Fruit fly (Drosophila melanogaster): ENCODE results near the gene CG10514.

The CG10514 gene

dm6 chr3R:25273537-25273936 lies 6.1 kb downstream of the CG10514 start, which contains the start of gene CG11878:
Gene CG11878, plus strand, starts transcription at chr3R:25273837.
- no peak for TF ChIP-seq lmd (GFP tag; IDR thresholded peaks at IDR 0.05)
- no peak for TF ChIP-seq Dip2 (GFP tag; IDR thresholded peaks at IDR 0.05)
- no peak for TF ChIP-seq org-1 (GFP tag; optimal IDR thresholded peaks at IDR 0.05)
- TF ChIP-seq CG12236 (GFP tag; optimal IDR thresholded peaks at IDR 0.05): no peak
- TF ChIP-seq CG2199 (GFP tag; IDR thresholded peaks at IDR 0.05): no peak
- TF ChIP-seq TFAM (GFP tag; optimal IDR thresholded peaks at IDR 0.05): no peak
- TF ChIP-seq zen2 (GFP tag; IDR thresholded peaks at IDR 0.05; ENCODE audit: partially characterized antibody): no peak
- no peak for TF ChIP-seq Oaz (GFP tag; IDR thresholded peaks at IDR 0.05)
- TF ChIP-seq CG11696 (GFP tag; IDR thresholded peaks at IDR 0.05): no peak
- no peak for TF ChIP-seq gce (GFP tag; IDR thresholded peaks at IDR 0.05)
- TF ChIP-seq CG15073 (GFP tag; optimal IDR thresholded peaks at IDR 0.05): no peak
- TF ChIP-seq CG13775 (GFP tag; optimal IDR thresholded peaks at IDR 0.05): no peak
- TF ChIP-seq Mad (GFP tag; optimal IDR thresholded peaks at IDR 0.05): no peak
- TF ChIP-seq gfzf (GFP tag; optimal IDR thresholded peaks at IDR 0.05): no peak
- TF ChIP-seq CG17829 (tag; optimal IDR thresholded peaks at IDR 0.05): no peak
- TF ChIP-seq pnt (GFP tag; optimal IDR thresholded peaks at IDR 0.05): no peak
- no peak for TF ChIP-seq CG4707 (GFP tag; optimal IDR thresholded peaks at IDR 0.05)

- TF ChIP-seq Med (GFP tag) (peak; percentile 12), Adf1 (GFP tag; IDR thresholded peaks at IDR 0.05) (no peak)
Observed at dm6 chr3R:25269909-25270308, 9.7 kb downstream of the CG10514 start, which contains the start of the genes CG11889 and CG11891. Gene CG11889, plus strand, starts transcription at chr3R:25270209. Gene CG11891, plus strand, starts transcription at chr3R:25270209.

dm6 chr3R:25266751-25267150 lies 12.9 kb downstream of the CG10514 start:
- no peak for TF ChIP-seq Side (GFP tag; optimal IDR thresholded peaks at IDR 0.05)
- peak; percentile 92 for TF ChIP-seq Ets65A (GFP tag)

- no peak for TF ChIP-seq nerfin-1 (tag; optimal IDR thresholded peaks at IDR 0.05)
- no peak for TF ChIP-seq CG8281 (tag; optimal IDR thresholded peaks at IDR 0.05)
- TF ChIP-seq lilli (GFP tag; optimal IDR thresholded peaks at IDR 0.05): peak; percentile 37
- TF ChIP-seq danr (GFP tag; IDR thresholded peaks at IDR 0.05): no peak
- no peak for TF ChIP-seq Hr39 (optimal IDR thresholded peaks at IDR 0.05)
- TF ChIP-seq CG2712 (tag; optimal IDR thresholded peaks at IDR 0.05): peak; percentile 48
- no peak for TF ChIP-seq az2 (GFP tag; optimal IDR thresholded peaks at IDR 0.05)
- no peak for TF ChIP-seq kni (GFP tag; optimal IDR thresholded peaks at IDR 0.05)
- peak; percentile 95 for TF ChIP-seq MESR4 (GFP tag; optimal IDR thresholded peaks at IDR 0.05)
- peak; percentile 34 for TF ChIP-seq Side (GFP tag; optimal IDR thresholded peaks at IDR 0.05)
- TF ChIP-seq Opbp (GFP tag; IDR thresholded peaks at IDR 0.05; ENCODE audit: partially characterized antibody): peak; percentile 97
- TF ChIP-seq Eip74EF (GFP tag; optimal IDR thresholded peaks at IDR 0.05): peak in 1 of 2 experiments; percentile 59
- peak; percentile 85 for TF ChIP-seq Ets97D (GFP tag; optimal IDR thresholded peaks at IDR 0.05)
- peak; percentile 14 for TF ChIP-seq CG13424 (tag; optimal IDR thresholded peaks at IDR 0.05)
- TF ChIP-seq pfk (GFP tag; optimal IDR thresholded peaks at IDR 0.05): no peak
- peak; percentile 64 for TF ChIP-seq Lhr (GFP tag; optimal IDR thresholded peaks at IDR 0.05)
- TF ChIP-seq CkIIα-i1 (GFP tag; IDR thresholded peaks at IDR 0.05): no peak
- TF ChIP-seq sug (tag; optimal IDR thresholded peaks at IDR 0.05): peak; percentile 56
- TF ChIP-seq D (optimal IDR thresholded peaks at IDR 0.05): peak; percentile 24
- no peak for TF ChIP-seq D (GFP tag; optimal IDR thresholded peaks at IDR 0.05)
- TF ChIP-seq CG1024 (GFP tag; IDR thresholded peaks at IDR 0.05): peak; percentile 88
- no peak for TF ChIP-seq Ada2b (GFP tag; IDR thresholded peaks at IDR 0.05)
- peak; percentile 94 for TF ChIP-seq inv (GFP tag; IDR thresholded peaks at IDR 0.05; ENCODE audit: partially characterized antibody)
- no peak for TF ChIP-seq CG14667 (GFP tag; IDR thresholded peaks at IDR 0.05)
- TF ChIP-seq Sry-δ (GFP tag; optimal IDR thresholded peaks at IDR 0.05): peak; percentile 84
- peak; percentile 44 for TF ChIP-seq kah (GFP tag; optimal IDR thresholded peaks at IDR 0.05)
- TF ChIP-seq Hsf (GFP tag; optimal IDR thresholded peaks at IDR 0.05): peak; percentile 35
Observed at dm6 chr3R:25265589-25266201, 14.0 kb downstream of the CG10514 start, which contains the start of the genes GlnRS and RIOK2. Gene GlnRS, minus strand, starts transcription at chr3R:25265721. Gene RIOK2, plus strand, starts transcription at chr3R:25265844.
